Worm (Caenorhabditis elegans) whole organism, mixed stage, embryonic: ENCODE data around the gene vms-1.

Source experiments
- ceh-83 ChIP-seq: fragments of 200-800 bp; sonication (Bioruptor generic); optimal IDR thresholded peaks from 2 replicates; lab custom pipeline; 2018; ENCODE audit warnings: mild to moderate bottlenecking, missing genetic modification characterization, missing compliant biosample characterization
- ces-1 ChIP-seq: fragments of 150-350 bp; optimal IDR thresholded peaks from 2 replicates; lab custom pipeline; 2014; ENCODE audit warnings: missing biosample characterization, missing genetic modification reagents, missing genetic modification characterization
- nhr-12 ChIP-seq: fragments of 150-350 bp; optimal IDR thresholded peaks from 2 replicates; lab custom pipeline; 2014; ENCODE audit warnings: missing biosample characterization, missing genetic modification characterization
- nhr-2 ChIP-seq: fragments of 150-350 bp; optimal IDR thresholded peaks from 2 replicates; lab custom pipeline; 2014; ENCODE audit warnings: missing biosample characterization, missing genetic modification characterization
- nhr-76 ChIP-seq: sonication (generic microtip); optimal IDR thresholded peaks from 2 replicates; lab custom pipeline; 2017; ENCODE audit warnings: missing biosample characterization, missing genetic modification characterization
- unc-39 ChIP-seq: fragments of 150-350 bp; optimal IDR thresholded peaks from 2 replicates; lab custom pipeline; 2014; ENCODE audit warnings: missing biosample characterization, missing genetic modification characterization
- unc-62 ChIP-seq: fragments of 150-350 bp; optimal IDR thresholded peaks from 2 replicates; lab custom pipeline; 2014; ENCODE audit warnings: missing biosample characterization, missing genetic modification reagents, missing genetic modification characterization

DNA sequence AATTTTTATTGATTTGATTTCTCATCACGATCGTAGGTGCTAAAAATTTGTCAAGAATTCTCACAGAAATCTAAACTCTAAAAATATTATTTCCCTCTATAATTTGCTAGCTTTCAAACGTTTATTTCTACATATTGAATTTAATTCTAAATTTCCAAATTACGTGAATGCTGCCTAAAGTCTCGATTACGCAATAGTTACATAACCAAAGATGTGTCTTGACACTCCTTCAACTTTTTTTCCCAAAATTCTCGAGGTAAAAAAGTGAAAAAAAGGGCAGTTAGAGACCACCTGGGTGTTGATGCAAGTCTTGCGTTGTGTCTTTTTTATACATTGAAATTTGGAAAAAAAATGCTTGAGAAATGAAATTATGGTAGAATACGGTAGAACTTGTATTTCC is 36.5 kb upstream of the vms-1 start:
- TF ChIP-seq ceh-83: no peak
- TF ChIP-seq nhr-76 (tag; lab: Kevin White, UChicago): no peak
- TF ChIP-seq unc-39 (tag; lab: Kevin White, UChicago): no peak
- TF ChIP-seq nhr-12 (tag; lab: Kevin White, UChicago): no peak
- TF ChIP-seq nhr-2 (tag; lab: Kevin White, UChicago): no peak
- no peak for TF ChIP-seq unc-62
- TF ChIP-seq ces-1 (GFP tag; lab: Kevin White, UChicago): no peak
